Fruit fly (Drosophila melanogaster) whole organism, embryonic: ENCODE data around the gene CSN1b.

Source experiments
- CG11504 ChIP-seq: fragments of 200-800 bp; sonication (Bioruptor generic); optimal IDR thresholded peaks from 3 replicates; lab custom pipeline; 2019; ENCODE audit warnings: missing biosample characterization, mild to moderate bottlenecking, missing genetic modification characterization, moderate library complexity
- CG1602 ChIP-seq: fragments of 200-800 bp; sonication (Bioruptor generic); optimal IDR thresholded peaks from 3 replicates; lab custom pipeline; 2016; ENCODE audit warnings: missing biosample characterization, missing genetic modification characterization
- CG2129 ChIP-seq: fragments of 200-800 bp; sonication (Bioruptor generic); IDR thresholded peaks from 2 replicates; pipeline ENCODE4 v1.3.6; 2022; ENCODE audit warnings: missing biosample characterization, missing genetic modification characterization; ENCODE audit not compliant: partially characterized antibody
- CG4854 ChIP-seq: fragments of 200-800 bp; sonication (Bioruptor generic); optimal IDR thresholded peaks from 2 replicates; lab custom pipeline; 2016; ENCODE audit warnings: missing biosample characterization, missing genetic modification characterization, inconsistent platforms
- CG6175 ChIP-seq: fragments of 200-800 bp; sonication (Bioruptor generic); IDR thresholded peaks from 3 replicates; pipeline ENCODE4 v1.3.6; 2022; ENCODE audit warnings: missing biosample characterization, missing genetic modification characterization
- CG7372 ChIP-seq: fragments of 200-800 bp; sonication (Bioruptor generic); IDR thresholded peaks from 2 replicates; pipeline ENCODE4 v1.3.6; 2022; ENCODE audit warnings: missing biosample characterization, missing genetic modification characterization

DNA sequence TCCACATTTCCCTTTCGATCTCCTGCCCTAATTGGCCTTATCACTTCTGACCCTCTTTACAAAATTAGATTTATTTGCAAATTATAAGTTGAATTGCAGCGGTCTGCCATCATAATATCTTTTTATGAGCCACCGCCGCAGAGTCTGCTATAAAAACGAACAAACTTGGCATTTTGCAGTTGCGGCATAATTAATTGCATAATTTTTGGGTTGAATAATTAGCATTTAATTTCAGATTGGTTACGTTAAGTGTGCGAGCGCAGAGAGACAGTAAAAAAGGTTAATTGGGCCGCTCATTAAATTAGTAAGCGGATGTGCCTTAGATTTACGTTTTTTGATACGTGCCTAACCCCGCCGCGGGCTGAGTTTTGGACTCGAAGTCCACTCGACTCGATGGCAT lies 44.4 kb upstream of the CSN1b start:
- TF ChIP-seq CG7372 (GFP tag; lab: Robert Waterston, UW) (no peak), CG2129 (GFP tag; lab: Robert Waterston, UW) (no peak), CG1602 (GFP tag; lab: Kevin White, UChicago) (no peak), CG4854 (GFP tag; lab: Kevin White, UChicago) (no peak), CG11504 (no peak), CG6175 (GFP tag; lab: Robert Waterston, UW) (no peak)
